Fruit fly (Drosophila melanogaster) whole organism, embryonic: Measurements from ENCODE around the gene CG5381.

ENCODE experiments used
- Antp ChIP-seq: fragments of 200-800 bp; sonication (Bioruptor generic); optimal IDR thresholded peaks from 3 replicates; lab custom pipeline; 2016; ENCODE audit warnings: missing biosample characterization, missing genetic modification characterization
- Atf-2 ChIP-seq: fragments of 200-800 bp; sonication (Bioruptor generic); optimal IDR thresholded peaks from 2 replicates; lab custom pipeline; 2016; ENCODE audit warnings: missing biosample characterization, missing genetic modification characterization
- BEAF-32 ChIP-seq: fragments of 200-800 bp; sonication (Bioruptor generic); optimal IDR thresholded peaks from 3 replicates; lab custom pipeline; 2017; ENCODE audit warnings: missing biosample characterization, missing genetic modification characterization, mild to moderate bottlenecking, moderate library complexity, missing genetic modification reagents
- CG10321 ChIP-seq: fragments of 200-800 bp; sonication (Bioruptor generic); IDR thresholded peaks from 2 replicates; pipeline ENCODE4 v1.3.6; 2022; ENCODE audit warnings: missing biosample characterization, missing genetic modification characterization
- CG13624 ChIP-seq: fragments of 200-800 bp; sonication (Bioruptor generic); optimal IDR thresholded peaks from 2 replicates; lab custom pipeline; 2016; ENCODE audit warnings: missing biosample characterization, missing genetic modification characterization
- CG15269 ChIP-seq: fragments of 200-800 bp; sonication (Bioruptor generic); optimal IDR thresholded peaks from 2 replicates; lab custom pipeline; 2018; ENCODE audit warnings: missing biosample characterization, mild to moderate bottlenecking, missing genetic modification characterization, moderate library complexity
- CG17359 ChIP-seq: fragments of 200-800 bp; sonication (Bioruptor generic); optimal IDR thresholded peaks from 3 replicates; lab custom pipeline; 2018; ENCODE audit warnings: missing biosample characterization, mild to moderate bottlenecking, missing genetic modification characterization, moderate library complexity
- CG17385 ChIP-seq: fragments of 200-800 bp; sonication (Bioruptor generic); optimal IDR thresholded peaks from 3 replicates; lab custom pipeline; 2018; ENCODE audit warnings: missing biosample characterization, mild to moderate bottlenecking, missing genetic modification characterization
- CG18011 ChIP-seq: fragments of 200-800 bp; sonication (Bioruptor generic); optimal IDR thresholded peaks from 2 replicates; lab custom pipeline; 2017; ENCODE audit warnings: missing biosample characterization, missing genetic modification characterization, mild to moderate bottlenecking, moderate library complexity, missing genotype
- CG18764 ChIP-seq: fragments of 200-800 bp; sonication (Bioruptor generic); optimal IDR thresholded peaks from 3 replicates; lab custom pipeline; 2016; ENCODE audit warnings: missing biosample characterization, missing genetic modification characterization
- CG2116 ChIP-seq: fragments of 200-800 bp; sonication (Bioruptor generic); optimal IDR thresholded peaks from 3 replicates; lab custom pipeline; 2018; ENCODE audit warnings: missing biosample characterization, mild to moderate bottlenecking, missing genetic modification characterization
- CG2202 ChIP-seq: fragments of 200-800 bp; sonication (Bioruptor generic); optimal IDR thresholded peaks from 2 replicates; lab custom pipeline; 2018; ENCODE audit warnings: missing biosample characterization, mild to moderate bottlenecking, missing genetic modification characterization
- CG31388 ChIP-seq: fragments of 200-800 bp; sonication (Bioruptor generic); optimal IDR thresholded peaks from 2 replicates; lab custom pipeline; 2016; ENCODE audit warnings: missing biosample characterization, missing genetic modification characterization
- CG3281 ChIP-seq: fragments of 200-800 bp; sonication (Bioruptor generic); optimal IDR thresholded peaks from 3 replicates; lab custom pipeline; 2017; ENCODE audit warnings: missing biosample characterization, mild to moderate bottlenecking, missing genetic modification characterization
- CG34422 ChIP-seq: fragments of 200-800 bp; sonication (Bioruptor generic); IDR thresholded peaks from 3 replicates; pipeline ENCODE4 v1.3.6; 2022; ENCODE audit warnings: missing biosample characterization, missing genetic modification characterization
- CG6813 ChIP-seq: fragments of 200-800 bp; sonication (Bioruptor generic); optimal IDR thresholded peaks from 2 replicates; lab custom pipeline; 2017; ENCODE audit warnings: missing biosample characterization, missing genetic modification characterization, mild to moderate bottlenecking, moderate library complexity, missing genetic modification reagents
- CG7357 ChIP-seq: fragments of 200-800 bp; sonication (Bioruptor generic); IDR thresholded peaks from 3 replicates; pipeline ENCODE4 v1.3.6; 2022; ENCODE audit warnings: missing biosample characterization, missing genetic modification characterization
- CG7987 ChIP-seq: fragments of 200-800 bp; sonication (Bioruptor generic); optimal IDR thresholded peaks from 2 replicates; lab custom pipeline; 2018; ENCODE audit warnings: missing biosample characterization, mild to moderate bottlenecking, missing genetic modification characterization, moderate library complexity
- CG8290 ChIP-seq, 3 experiments: fragments of 200-800 bp; sonication (Bioruptor generic); optimal IDR thresholded peaks; 2 replicates each; lab custom pipeline; 2016 to 2019; ENCODE audit warnings: missing biosample characterization in 3 of 3, missing genetic modification characterization in 3 of 3, mild to moderate bottlenecking in 2 of 3, moderate library complexity in 1 of 3
- CG9797 ChIP-seq: fragments of 200-800 bp; sonication (Bioruptor generic); optimal IDR thresholded peaks from 3 replicates; lab custom pipeline; 2018; ENCODE audit warnings: missing biosample characterization, mild to moderate bottlenecking, missing genetic modification characterization
- CkIIα-i1 ChIP-seq: fragments of 200-800 bp; sonication (Bioruptor generic); IDR thresholded peaks from 2 replicates; pipeline ENCODE4 v1.3.6; 2022; ENCODE audit warnings: missing biosample characterization, missing genetic modification characterization
- Dbx ChIP-seq: fragments of 200-800 bp; sonication (Bioruptor generic); IDR thresholded peaks from 3 replicates; pipeline ENCODE4 v1.3.6; 2022; ENCODE audit warnings: missing biosample characterization, missing genetic modification characterization
- Dek ChIP-seq: fragments of 200-800 bp; sonication (Bioruptor generic); optimal IDR thresholded peaks from 3 replicates; lab custom pipeline; 2019; ENCODE audit warnings: missing biosample characterization, mild to moderate bottlenecking, missing genetic modification characterization, moderate library complexity
- Dfd ChIP-seq, 2 experiments: fragments of >200 bp; optimal IDR thresholded peaks; 2 replicates each; lab custom pipeline; 2017; ENCODE audit warnings: missing biosample characterization in 2 of 2, missing genetic modification characterization in 2 of 2
- Dref ChIP-seq: fragments of 200-800 bp; sonication (Bioruptor generic); IDR thresholded peaks from 2 replicates; pipeline ENCODE4 v1.3.6; 2022; ENCODE audit warnings: missing biosample characterization, missing genetic modification characterization
- HLH54F ChIP-seq: fragments of 200-800 bp; sonication (Bioruptor generic); optimal IDR thresholded peaks from 3 replicates; lab custom pipeline; 2016; ENCODE audit warnings: missing biosample characterization, missing genetic modification characterization
- Hr39 ChIP-seq: fragments of >200 bp; optimal IDR thresholded peaks from 2 replicates; lab custom pipeline; 2017
- PHDP ChIP-seq: fragments of 200-800 bp; sonication (Bioruptor generic); optimal IDR thresholded peaks from 3 replicates; lab custom pipeline; 2018; ENCODE audit warnings: missing biosample characterization, mild to moderate bottlenecking, missing genetic modification characterization, moderate library complexity
- Six4 ChIP-seq: fragments of 200-800 bp; sonication (Bioruptor generic); optimal IDR thresholded peaks from 2 replicates; lab custom pipeline; 2016; ENCODE audit warnings: missing biosample characterization, missing genetic modification characterization
- Usf ChIP-seq: fragments of 200-800 bp; sonication (Bioruptor generic); optimal IDR thresholded peaks from 2 replicates; lab custom pipeline; 2017; ENCODE audit warnings: missing genotype, missing biosample characterization, missing genetic modification characterization
- ash1 ChIP-seq: fragments of 200-800 bp; sonication (Bioruptor generic); optimal IDR thresholded peaks from 2 replicates; lab custom pipeline; 2018; ENCODE audit warnings: missing biosample characterization, mild to moderate bottlenecking, missing genetic modification characterization
- bowl ChIP-seq: fragments of 200-800 bp; sonication (Bioruptor generic); IDR thresholded peaks from 2 replicates; pipeline ENCODE4 v1.3.6; 2022; ENCODE audit warnings: missing biosample characterization, missing genetic modification characterization
- br ChIP-seq: fragments of >200 bp; optimal IDR thresholded peaks from 2 replicates; lab custom pipeline; 2017
- dysf ChIP-seq: fragments of 200-800 bp; sonication (Bioruptor generic); IDR thresholded peaks from 3 replicates; pipeline ENCODE4 v1.3.6; 2022; ENCODE audit warnings: missing biosample characterization, missing genetic modification characterization
- h ChIP-seq: fragments of >200 bp; optimal IDR thresholded peaks from 2 replicates; lab custom pipeline; 2017
- hbn ChIP-seq: fragments of 200-800 bp; sonication (Bioruptor generic); IDR thresholded peaks from 2 replicates; pipeline ENCODE4 v1.3.6; 2022; ENCODE audit warnings: missing biosample characterization, missing genetic modification characterization; ENCODE audit not compliant: partially characterized antibody
- knrl ChIP-seq: fragments of 200-800 bp; sonication (Bioruptor generic); IDR thresholded peaks from 3 replicates; pipeline ENCODE4 v1.3.6; 2022; ENCODE audit warnings: missing biosample characterization, missing genetic modification characterization; ENCODE audit not compliant: partially characterized antibody
- lab ChIP-seq: fragments of 200-800 bp; sonication (Bioruptor generic); optimal IDR thresholded peaks from 3 replicates; lab custom pipeline; 2017; ENCODE audit warnings: missing biosample characterization, missing genetic modification characterization, mild to moderate bottlenecking, moderate library complexity, missing genetic modification reagents
- lmd ChIP-seq: fragments of 200-800 bp; sonication (Bioruptor generic); IDR thresholded peaks from 2 replicates; pipeline ENCODE4 v1.3.6; 2022; ENCODE audit warnings: missing biosample characterization, missing genetic modification characterization
- oc ChIP-seq: fragments of 200-800 bp; sonication (Bioruptor generic); optimal IDR thresholded peaks from 2 replicates; lab custom pipeline; 2018; ENCODE audit warnings: missing biosample characterization, mild to moderate bottlenecking, missing genetic modification characterization, moderate library complexity
- otp ChIP-seq: fragments of 200-800 bp; sonication (Bioruptor generic); IDR thresholded peaks from 3 replicates; pipeline ENCODE4, ENCODE4 v1.3.6; 2022; ENCODE audit warnings: missing biosample characterization, missing genetic modification characterization
- pho ChIP-seq: fragments of 200-800 bp; sonication (Bioruptor generic); optimal IDR thresholded peaks from 2 replicates; lab custom pipeline; 2016; ENCODE audit warnings: missing biosample characterization, missing genetic modification characterization
- phol ChIP-seq: fragments of 200-800 bp; sonication (Bioruptor generic); optimal IDR thresholded peaks from 3 replicates; lab custom pipeline; 2018; ENCODE audit warnings: missing biosample characterization, mild to moderate bottlenecking, missing genetic modification characterization, moderate library complexity
- ranshi ChIP-seq: fragments of 200-800 bp; sonication (Bioruptor generic); IDR thresholded peaks from 2 replicates; pipeline ENCODE4 v1.3.6; 2022; ENCODE audit warnings: missing biosample characterization, missing genetic modification characterization
- rib ChIP-seq: fragments of 200-800 bp; sonication (Bioruptor generic); IDR thresholded peaks from 2 replicates; pipeline ENCODE4 v1.3.6; 2022; ENCODE audit warnings: missing biosample characterization, missing genetic modification characterization
- row ChIP-seq: fragments of 200-800 bp; sonication (Bioruptor generic); IDR thresholded peaks from 3 replicates; pipeline ENCODE4 v1.3.6; 2022; ENCODE audit warnings: missing biosample characterization, missing genetic modification characterization
- sens-2 ChIP-seq: fragments of 200-800 bp; sonication (Bioruptor generic); IDR thresholded peaks from 2 replicates; pipeline ENCODE4 v1.3.6; 2022; ENCODE audit warnings: missing biosample characterization, missing genetic modification characterization
- sim ChIP-seq: fragments of 200-800 bp; sonication (Bioruptor generic); IDR thresholded peaks from 2 replicates; pipeline ENCODE4 v1.3.6; 2022; ENCODE audit warnings: missing biosample characterization, missing genetic modification characterization
- tio ChIP-seq: fragments of 200-800 bp; sonication (Bioruptor generic); optimal IDR thresholded peaks from 2 replicates; lab custom pipeline; 2017; ENCODE audit warnings: missing biosample characterization, missing genetic modification characterization, inconsistent platforms
- zfh2 ChIP-seq: fragments of 200-800 bp; sonication (Bioruptor generic); optimal IDR thresholded peaks from 2 replicates; lab custom pipeline; 2016; ENCODE audit warnings: missing biosample characterization, missing genetic modification characterization

Gene CG5381

dm6 chr2L:10306518-10307260 is 16.2 kb downstream of the CG5381 start, which contains the start of the genes CG5390 and CG4968 (continued):
- peak; percentile 70 for TF ChIP-seq phol (tag; lab: Kevin White, UChicago)
- peak; percentile 99 for TF ChIP-seq CG2116 (GFP tag; lab: Kevin White, UChicago)
- peak; percentile 29; the same call in 1 of the 3 replicates for TF ChIP-seq otp (GFP tag; lab: Robert Waterston, UW)
- TF ChIP-seq Dfd (GFP tag; optimal IDR thresholded peaks at IDR 0.05; lab: Kevin White, UChicago): no peak
- TF ChIP-seq sens-2 (GFP tag; lab: Robert Waterston, UW): no peak
- TF ChIP-seq pho (GFP tag; lab: Kevin White, UChicago): peak; percentile 41
- no peak for TF ChIP-seq CG7987 (GFP tag; lab: Kevin White, UChicago)
- TF ChIP-seq CG2202 (tag; lab: Kevin White, UChicago): peak; percentile 17
- TF ChIP-seq CG17385 (GFP tag; lab: Kevin White, UChicago): peak; percentile 68
- no peak for TF ChIP-seq sim (GFP tag; lab: Robert Waterston, UW)
- peak; percentile 82 for TF ChIP-seq row
- peak; percentile 86 for TF ChIP-seq Dref (GFP tag; lab: Robert Waterston, UW)
- no peak for TF ChIP-seq Dek (tag; lab: Kevin White, UChicago)
- peak; percentile 19 for TF ChIP-seq CG18011 (GFP tag; lab: Kevin White, UChicago)
- no peak for TF ChIP-seq CG7357 (GFP tag; lab: Robert Waterston, UW)
- no peak for TF ChIP-seq br (lab: Kevin White, UChicago)
- TF ChIP-seq hbn (GFP tag; lab: Robert Waterston, UW): no peak
- TF ChIP-seq tio: peak; percentile 22
- peak; percentile 35; the same call in 2 of the 3 replicates for TF ChIP-seq knrl (GFP tag; lab: Robert Waterston, UW)
- no peak for TF ChIP-seq CG18764 (GFP tag; lab: Kevin White, UChicago)
- TF ChIP-seq dysf: peak; percentile 55; the same call in 1 of the 3 replicates
- TF ChIP-seq ranshi: peak; percentile 47; the same call in 1 of the 2 replicates
- peak; percentile 66 for TF ChIP-seq CG8290 (GFP tag; optimal IDR thresholded peaks at IDR 0.05; lab: Kevin White, UChicago)
- TF ChIP-seq CG8290 (tag; optimal IDR thresholded peaks at IDR 0.05; lab: Kevin White, UChicago): no peak
- TF ChIP-seq CG34422 (GFP tag; lab: Robert Waterston, UW): peak; percentile 75
- TF ChIP-seq CkIIα-i1 (GFP tag; lab: Robert Waterston, UW): no peak
- no peak for TF ChIP-seq h
- no peak for TF ChIP-seq lab (GFP tag; lab: Kevin White, UChicago)
- no peak for TF ChIP-seq Atf-2
- no peak for TF ChIP-seq CG9797
- TF ChIP-seq Antp (GFP tag; lab: Kevin White, UChicago): peak; percentile 6
- TF ChIP-seq CG13624 (GFP tag; lab: Kevin White, UChicago): peak; percentile 43
- TF ChIP-seq CG3281 (GFP tag; lab: Kevin White, UChicago): peak; percentile 77
- TF ChIP-seq Dbx: peak; percentile 58; the same call in 1 of the 3 replicates
- 0 out of 2 replicates have a peak, but pooled peaks have one; percentile 27 for TF ChIP-seq CG10321 (GFP tag; lab: Robert Waterston, UW)
- no peak for TF ChIP-seq CG31388
- TF ChIP-seq Hr39 (lab: Kevin White, UChicago): no peak
- peak; percentile 60 for TF ChIP-seq BEAF-32 (GFP tag; lab: Kevin White, UChicago)
- TF ChIP-seq CG15269 (tag; lab: Kevin White, UChicago): peak; percentile 85
- TF ChIP-seq rib: peak; percentile 20; the same call in 1 of the 2 replicates
- peak; percentile 66 for TF ChIP-seq lmd (GFP tag; lab: Robert Waterston, UW)
- TF ChIP-seq ash1: no peak
- no peak for TF ChIP-seq bowl (GFP tag; lab: Robert Waterston, UW)
- peak; percentile 18 for TF ChIP-seq Six4 (GFP tag; lab: Kevin White, UChicago)
- TF ChIP-seq CG6813: no peak
- TF ChIP-seq CG17359 (tag; lab: Kevin White, UChicago): peak; percentile 72
- TF ChIP-seq PHDP (tag; lab: Kevin White, UChicago): peak; percentile 80
- no peak for TF ChIP-seq oc (tag; lab: Kevin White, UChicago)
- TF ChIP-seq HLH54F (GFP tag; lab: Kevin White, UChicago): peak; percentile 6
- TF ChIP-seq zfh2 (GFP tag; lab: Kevin White, UChicago): peak; percentile 5
- TF ChIP-seq Usf (GFP tag; lab: Kevin White, UChicago): no peak
